Worm (Caenorhabditis elegans): ENCODE results near the gene R03D7.8.

Gene R03D7.8

DNA sequence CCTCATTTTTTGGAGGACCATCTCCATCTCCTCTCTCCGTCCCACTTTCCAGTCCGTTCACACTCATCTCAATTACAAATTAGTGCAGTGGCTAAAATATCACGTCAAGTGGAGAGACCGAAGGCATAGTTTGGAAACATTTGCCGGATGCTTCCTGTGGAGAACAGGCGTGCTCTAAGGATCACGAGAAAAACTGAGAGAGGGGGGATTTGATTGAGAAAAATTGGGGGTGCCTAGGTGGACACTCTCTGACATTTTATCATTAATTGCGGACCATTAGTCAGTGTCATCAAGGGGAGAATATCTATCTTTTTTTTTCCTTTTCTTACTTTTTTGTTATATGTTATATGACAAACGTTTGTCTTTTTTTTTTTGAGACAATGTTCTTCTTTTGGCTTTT lies 25.3 kb upstream of the R03D7.8 start:
- TF ChIP-seq snpc-1.3 (tag; optimal IDR thresholded peaks at IDR 0.05; ENCODE audit: insufficient read depth) (no peak), madf-10 (tag; optimal IDR thresholded peaks at IDR 0.05) (no peak), fkh-3 (tag; optimal IDR thresholded peaks at IDR 0.05) (no peak), egl-44 (GFP tag; IDR thresholded peaks at IDR 0.05) (no peak), B0019.2 (GFP tag; conservative IDR thresholded peaks at IDR 0.05) (no peak), tbx-9 (tag; optimal IDR thresholded peaks at IDR 0.05; ENCODE audit: borderline replicate concordance) (no peak), nfya-2 (GFP tag; IDR thresholded peaks at IDR 0.05) (no peak), nfyb-1 (GFP tag; IDR thresholded peaks at IDR 0.05) (no peak)

- TF ChIP-seq rec-8 (tag; optimal IDR thresholded peaks at IDR 0.05) (no peak), B0261.1 (tag; optimal IDR thresholded peaks at IDR 0.05) (no peak), xnd-1 (tag; optimal IDR thresholded peaks at IDR 0.05) (no peak), efl-1 (GFP tag; optimal IDR thresholded peaks at IDR 0.05) (no peak), K11D2.4 (GFP tag; IDR thresholded peaks at IDR 0.05) (no peak)
These were observed 18.5 kb upstream of the R03D7.8 start, which contains the start of gene ptp-3 for ce11 chrII:10975239-10975638. Gene ptp-3 (plus strand): TSS chrII:10975539.

DNA sequence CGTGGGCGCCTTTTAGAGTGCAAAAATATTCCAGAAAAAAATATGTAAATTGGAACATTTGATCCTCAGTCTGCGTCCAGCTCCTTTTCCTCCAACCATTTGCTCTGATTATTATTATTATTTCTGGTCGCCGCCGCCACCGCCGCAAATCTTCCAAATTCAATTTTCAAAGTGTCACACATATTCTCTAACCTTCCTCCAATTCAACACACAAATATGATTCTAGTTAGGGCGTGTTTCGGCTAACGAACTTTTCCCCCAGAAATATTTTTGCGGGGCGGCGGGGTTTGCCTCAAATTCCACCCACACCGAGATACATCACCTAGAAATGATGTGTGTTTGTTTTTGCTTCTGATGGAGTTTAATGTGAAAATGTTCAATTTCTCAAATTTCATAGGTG lies 15.0 kb upstream of the R03D7.8 start:
- TF ChIP-seq zfh-2 (GFP tag; conservative IDR thresholded peaks at IDR 0.05) (no peak), lag-1 (GFP tag; IDR thresholded peaks at IDR 0.05) (no peak), chd-7 (tag; optimal IDR thresholded peaks at IDR 0.05) (no peak), rcor-1 (GFP tag; IDR thresholded peaks at IDR 0.05) (no peak), dpff-1 (tag; optimal IDR thresholded peaks at IDR 0.05) (no peak), somi-1 (GFP tag; optimal IDR thresholded peaks at IDR 0.05) (no peak), nfyb-1 (GFP tag; IDR thresholded peaks at IDR 0.05) (no peak), zim-3 (tag; optimal IDR thresholded peaks at IDR 0.05) (no peak), B0019.2 (GFP tag; conservative IDR thresholded peaks at IDR 0.05) (no peak), ama-1 (optimal IDR thresholded peaks at IDR 0.05) (no peak), ama-1 (GFP tag; optimal IDR thresholded peaks at IDR 0.05) (no peak), tlf-1 (GFP tag; optimal IDR thresholded peaks at IDR 0.05) (no peak), egl-44 (GFP tag; IDR thresholded peaks at IDR 0.05) (no peak), pha-4 (tag; optimal IDR thresholded peaks at IDR 0.05) (no peak), pbrm-1 (GFP tag; IDR thresholded peaks at IDR 0.05) (no peak), hlh-26 (GFP tag; conservative IDR thresholded peaks at IDR 0.05) (no peak), unc-62 (GFP tag; optimal IDR thresholded peaks at IDR 0.05) (no peak)

- TF ChIP-seq zim-3 (tag; optimal IDR thresholded peaks at IDR 0.05) (no peak), lin-26 (GFP tag; IDR thresholded peaks at IDR 0.05) (no peak), mcd-1 (GFP tag; IDR thresholded peaks at IDR 0.05) (no peak), bed-2 (GFP tag; IDR thresholded peaks at IDR 0.05) (no peak), C06A6.2 (GFP tag; conservative IDR thresholded peaks at IDR 0.05) (no peak), attf-5 (GFP tag; optimal IDR thresholded peaks at IDR 0.05) (no peak), hlh-12 (tag; optimal IDR thresholded peaks at IDR 0.05) (no peak), tbx-9 (tag; optimal IDR thresholded peaks at IDR 0.05; ENCODE audit: borderline replicate concordance) (no peak), ets-4 (GFP tag; optimal IDR thresholded peaks at IDR 0.05) (no peak), Y53F4B.3 (GFP tag; IDR thresholded peaks at IDR 0.05) (no peak), die-1 (tag; optimal IDR thresholded peaks at IDR 0.05) (no peak)
These were observed 13.9 kb upstream of the R03D7.8 start for ce11 chrII:10970625-10971024.

Data from whole organism, young adult.